Fruit fly (Drosophila melanogaster) whole organism, adult: ENCODE data around the gene Mettl14.

Experiments
- CG11617 ChIP-seq: fragments of 200-800 bp; sonication (Bioruptor generic); optimal IDR thresholded peaks from 2 replicates; lab custom pipeline; 2017; ENCODE audit warnings: mild to moderate bottlenecking, missing biosample characterization, missing genetic modification reagents, missing genetic modification characterization
- CG12768 ChIP-seq: fragments of 200-800 bp; sonication (Bioruptor generic); optimal IDR thresholded peaks from 2 replicates; lab custom pipeline; 2017; ENCODE audit warnings: missing biosample characterization, missing genetic modification characterization, mild to moderate bottlenecking, moderate library complexity, missing genetic modification reagents
- CG14711 ChIP-seq: fragments of 200-800 bp; sonication (Bioruptor generic); optimal IDR thresholded peaks from 2 replicates; lab custom pipeline; 2018; ENCODE audit warnings: missing biosample characterization, mild to moderate bottlenecking, missing genetic modification characterization, moderate library complexity
- CG5204 ChIP-seq: fragments of 200-800 bp; sonication (Bioruptor generic); optimal IDR thresholded peaks from 2 replicates; lab custom pipeline; 2016; ENCODE audit warnings: missing biosample characterization, missing genetic modification characterization
- CG7045 ChIP-seq: fragments of 200-800 bp; sonication (Bioruptor generic); optimal IDR thresholded peaks from 2 replicates; lab custom pipeline; 2017; ENCODE audit warnings: missing biosample characterization, mild to moderate bottlenecking, missing genetic modification characterization
- Clk ChIP-seq: fragments of 200-800 bp; sonication (Bioruptor generic); optimal IDR thresholded peaks from 2 replicates; lab custom pipeline; 2017; ENCODE audit warnings: missing biosample characterization, missing genetic modification characterization
- Crg-1 ChIP-seq: fragments of 200-800 bp; sonication (Bioruptor generic); optimal IDR thresholded peaks from 2 replicates; lab custom pipeline; 2016; ENCODE audit warnings: missing biosample characterization, missing genetic modification characterization
- Hr96 ChIP-seq: fragments of 200-800 bp; sonication (Bioruptor generic); optimal IDR thresholded peaks from 2 replicates; lab custom pipeline; 2016; ENCODE audit warnings: missing biosample characterization, missing genetic modification characterization
- bab1 ChIP-seq: fragments of 200-800 bp; sonication (Bioruptor generic); optimal IDR thresholded peaks from 3 replicates; lab custom pipeline; 2019; ENCODE audit warnings: missing biosample characterization, mild to moderate bottlenecking, missing genetic modification characterization, moderate library complexity
- cic ChIP-seq: fragments of 200-800 bp; sonication (Bioruptor generic); optimal IDR thresholded peaks from 2 replicates; lab custom pipeline; 2017; ENCODE audit warnings: missing biosample characterization, mild to moderate bottlenecking, missing genetic modification characterization, moderate library complexity
- cnc ChIP-seq, 2 experiments: fragments of >200 bp; optimal IDR thresholded peaks; 2 replicates each; lab custom pipeline; 2017
- kay ChIP-seq: fragments of 200-800 bp; sonication (Bioruptor generic); peaks from one replicate; lab custom pipeline; 2016; ENCODE audit warnings: missing biosample characterization, missing genetic modification characterization, borderline replicate concordance
- ovo ChIP-seq: fragments of 200-800 bp; sonication (Bioruptor generic); optimal IDR thresholded peaks from 2 replicates; lab custom pipeline; 2016; ENCODE audit warnings: missing biosample characterization, missing genetic modification characterization
- pad ChIP-seq: fragments of 200-800 bp; sonication (Bioruptor generic); optimal IDR thresholded peaks from 3 replicates; lab custom pipeline; 2017; ENCODE audit warnings: missing biosample characterization, missing genetic modification characterization, mild to moderate bottlenecking, moderate library complexity, missing genetic modification reagents
- tj ChIP-seq: fragments of 200-800 bp; sonication (Bioruptor generic); optimal IDR thresholded peaks from 3 replicates; lab custom pipeline; 2017; ENCODE audit warnings: missing biosample characterization, mild to moderate bottlenecking, missing genetic modification characterization, moderate library complexity
- toe ChIP-seq: fragments of 200-800 bp; sonication (Bioruptor generic); optimal IDR thresholded peaks from 2 replicates; lab custom pipeline; 2016; ENCODE audit warnings: missing biosample characterization, missing genetic modification characterization

Gene Mettl14

DNA sequence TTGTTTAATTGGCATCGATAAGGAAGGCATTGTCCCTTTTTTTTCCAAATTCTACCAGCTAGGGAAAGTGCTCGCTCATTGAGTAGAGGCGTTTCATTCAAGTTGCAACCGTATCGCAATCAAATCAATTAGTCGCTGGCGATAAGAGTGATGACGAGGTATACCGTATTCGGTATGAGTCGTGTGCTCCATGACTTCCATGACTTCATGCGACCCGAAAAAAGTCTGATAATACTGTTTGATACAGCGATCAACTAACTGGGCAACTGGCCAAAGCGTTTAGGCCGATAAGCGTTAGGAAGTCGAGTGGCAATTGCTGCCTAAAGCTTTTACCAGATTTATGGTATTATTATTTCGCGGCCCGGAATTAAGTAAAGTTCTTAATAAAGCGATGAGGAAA is 36.3 kb downstream of the Mettl14 start:
- TF ChIP-seq CG14711 (tag; lab: Kevin White, UChicago) (no peak), cic (GFP tag; lab: Kevin White, UChicago) (peak; percentile 71)

DNA sequence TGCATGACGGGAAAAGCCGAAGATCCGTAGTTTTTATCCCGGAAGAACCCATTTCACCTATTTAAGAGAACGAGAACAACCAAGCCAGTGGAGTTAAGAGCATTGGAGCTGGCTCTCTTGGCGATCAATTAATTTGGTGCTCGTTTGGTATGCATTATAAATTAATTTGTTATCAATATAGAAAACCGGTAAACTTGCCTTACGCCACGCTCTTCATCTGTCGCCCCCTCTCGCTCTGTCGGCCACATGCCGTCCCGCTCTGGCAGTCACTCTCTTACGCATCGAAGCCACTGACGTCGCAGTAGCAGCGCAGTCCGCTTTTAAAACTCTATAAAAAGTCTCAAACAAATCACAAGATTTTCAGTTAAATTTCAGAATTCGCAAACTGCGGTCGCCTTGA is 38.0 kb downstream of the Mettl14 start, which contains the start of gene CG7778:
Gene CG7778 (plus strand): TSS at position 361 of the 400 bp plus-strand sequence.
- TF ChIP-seq Clk = no peak
- no peak for TF ChIP-seq CG7045 (GFP tag; lab: Kevin White, UChicago)
- no peak for TF ChIP-seq toe (GFP tag; lab: Kevin White, UChicago)
- no peak for TF ChIP-seq ovo (GFP tag; lab: Kevin White, UChicago)
- TF ChIP-seq CG5204 (GFP tag; lab: Kevin White, UChicago) = no peak
- TF ChIP-seq cnc (optimal IDR thresholded peaks at IDR 0.05; lab: Kevin White, UChicago) = no peak
- TF ChIP-seq bab1 = no peak
- TF ChIP-seq Crg-1 (GFP tag; lab: Kevin White, UChicago) = no peak
- TF ChIP-seq CG14711 (tag; lab: Kevin White, UChicago) = no peak

DNA sequence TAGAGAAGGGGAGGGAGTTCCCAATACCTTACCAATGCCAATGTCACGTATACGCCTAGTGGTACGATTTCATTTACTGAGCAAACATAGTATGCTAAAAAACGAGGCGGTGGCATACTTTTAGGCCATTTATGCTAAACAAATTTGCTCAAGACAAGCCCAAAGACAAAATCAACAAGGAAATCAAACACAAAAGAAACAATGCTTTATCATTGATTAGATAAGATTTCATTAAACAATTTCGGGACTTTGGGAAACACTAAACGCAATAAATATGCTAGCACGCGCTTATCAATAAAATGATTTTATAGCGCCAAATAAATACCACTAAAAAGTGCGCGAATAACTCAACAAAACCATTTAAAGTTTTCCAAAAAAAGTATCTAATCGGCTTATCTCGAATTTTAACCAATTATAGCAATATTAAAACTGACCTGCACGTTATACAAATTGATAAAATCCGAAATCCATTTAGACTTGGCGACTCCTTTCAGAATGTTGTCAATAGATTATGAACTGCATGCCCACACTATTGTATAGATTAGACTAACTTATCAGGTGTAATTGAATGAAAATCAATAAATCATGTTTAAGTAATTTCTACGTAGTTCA is 42.4 kb downstream of the Mettl14 start:
- TF ChIP-seq kay (GFP tag; lab: Kevin White, UChicago) (peak; percentile 56), toe (GFP tag; lab: Kevin White, UChicago) (no peak)

DNA sequence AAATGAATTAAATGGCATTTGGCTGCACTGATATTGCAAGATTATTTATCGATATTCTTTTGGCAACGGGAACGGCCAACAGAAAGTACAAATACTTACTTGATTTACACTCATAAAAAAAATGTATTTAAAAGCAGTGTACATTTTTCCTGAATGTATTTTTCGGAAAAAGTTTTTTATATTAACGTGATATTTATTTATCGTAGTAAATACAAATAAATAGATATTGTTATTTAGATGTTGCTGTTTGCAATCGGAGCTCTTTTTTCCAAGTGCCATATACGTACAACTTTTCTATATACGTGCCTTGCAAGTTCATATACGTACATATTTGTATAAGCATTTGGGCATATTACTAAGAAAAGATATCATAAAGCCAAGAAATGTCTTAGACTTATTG is 43.1 kb downstream of the Mettl14 start:
- TF ChIP-seq CG7045 (GFP tag; lab: Kevin White, UChicago) (no peak), toe (GFP tag; lab: Kevin White, UChicago) (no peak), cic (GFP tag; lab: Kevin White, UChicago) (no peak), tj (GFP tag; lab: Kevin White, UChicago) (no peak), CG12768 (GFP tag; lab: Kevin White, UChicago) (no peak), CG5204 (GFP tag; lab: Kevin White, UChicago) (no peak), kay (GFP tag; lab: Kevin White, UChicago) (no peak), pad (GFP tag; lab: Kevin White, UChicago) (no peak), Hr96 (GFP tag; lab: Kevin White, UChicago) (no peak), Clk (no peak), CG11617 (GFP tag; lab: Kevin White, UChicago) (no peak)

DNA sequence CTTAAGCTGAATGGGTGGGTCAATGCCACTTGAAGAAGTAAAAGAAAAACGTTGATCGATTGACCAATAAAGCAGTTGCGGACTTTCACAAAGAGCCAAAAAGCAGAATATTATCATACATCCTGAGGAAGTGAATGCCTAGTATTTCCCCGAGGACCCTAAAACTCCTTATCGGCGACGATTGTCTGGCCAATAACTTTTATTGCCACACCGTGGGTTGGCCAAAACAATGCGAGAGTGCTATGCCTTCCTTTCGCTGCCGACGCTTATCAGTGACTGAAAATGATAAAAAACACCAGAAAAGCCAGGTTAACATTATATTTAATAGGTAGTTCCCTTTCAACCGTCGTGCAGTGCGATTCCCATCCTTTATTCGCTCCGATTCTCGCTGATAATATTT is 43.6 kb downstream of the Mettl14 start, which contains the start of gene Mur29B:
Gene Mur29B (plus strand): TSS at position 324 of the 400 bp plus-strand sequence.
- TF ChIP-seq cic (GFP tag; lab: Kevin White, UChicago) (no peak), kay (GFP tag; lab: Kevin White, UChicago) (peak; percentile 65)

DNA sequence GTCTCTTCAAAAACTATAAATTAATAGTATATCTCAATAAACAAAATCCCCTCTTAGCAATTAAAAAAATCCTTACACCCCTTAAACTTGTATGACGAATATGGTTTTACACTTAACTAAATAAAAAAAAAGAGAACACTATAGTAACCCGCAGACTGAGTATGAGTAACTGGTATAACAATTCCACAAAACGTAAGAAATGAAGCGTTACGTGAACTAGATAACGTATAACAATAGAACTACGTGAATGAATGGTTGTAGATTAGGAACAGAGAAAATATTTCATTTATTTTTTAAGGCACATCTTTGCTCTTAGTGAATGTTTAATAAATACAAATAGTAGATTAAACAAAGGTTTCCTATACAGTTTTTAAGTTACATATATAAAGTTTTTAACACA is 47.2 kb downstream of the Mettl14 start:
- TF ChIP-seq kay (GFP tag; lab: Kevin White, UChicago) = peak; percentile 38
- no peak for TF ChIP-seq toe (GFP tag; lab: Kevin White, UChicago)
